Worm (Caenorhabditis elegans) whole organism, L4 larva: ENCODE results near the gene semo-1.

Experiments used
- mdl-1 ChIP-seq, 2 experiments: fragments of 150-350 bp in 1 of 2; sonication (generic microtip) in 1 of 2; optimal IDR thresholded peaks; 2 replicates each; lab custom pipeline; 2014 to 2017; ENCODE audit warnings: missing biosample characterization in 2 of 2, missing genetic modification characterization in 2 of 2
- unc-62 ChIP-seq, 3 experiments: fragments of 150-350 bp in 1 of 3; sonication (generic microtip); optimal IDR thresholded peaks in 2 of 3; peaks in 1 of 3; 1 replicate in 1 of 3; 2 replicates in 2 of 3; lab custom pipeline; 2014 to 2017; ENCODE audit warnings: missing biosample characterization in 3 of 3, missing genetic modification characterization in 3 of 3, missing genetic modification reagents in 3 of 3, missing genotype in 1 of 3

ce11 chrIV:14082956-14083355, 32.0 kb downstream of the semo-1 start:
- TF ChIP-seq mdl-1 (tag; optimal IDR thresholded peaks at IDR 0.05; lab: Kevin White, UChicago) (no peak), unc-62 (GFP tag; optimal IDR thresholded peaks at IDR 0.05 in 1 of 2; lab: Kevin White, UChicago) (no peak), unc-62 (tag; optimal IDR thresholded peaks at IDR 0.05; lab: Kevin White, UChicago) (no peak)
